Worm (Caenorhabditis elegans) whole organism, midembryonic: Measurements from ENCODE around the gene nlp-82.

Source experiments
- T22C8.4 ChIP-seq: fragments of 200-800 bp; sonication (Bioruptor generic); IDR thresholded peaks from 2 replicates; pipeline ENCODE4 v1.3.6; 2022; ENCODE audit warnings: missing genetic modification characterization, missing compliant biosample characterization
- cog-1 ChIP-seq: sonication (generic microtip); optimal IDR thresholded peaks from 2 replicates; lab custom pipeline; 2016; ENCODE audit warnings: missing genetic modification characterization, missing compliant biosample characterization
- flt-1 ChIP-seq: fragments of 200-800 bp; sonication (Bioruptor generic); IDR thresholded peaks from 2 replicates; pipeline ENCODE4 v1.3.6; 2022; ENCODE audit warnings: missing genetic modification characterization, missing compliant biosample characterization
- klf-2 ChIP-seq: fragments of 200-800 bp; sonication (Bioruptor generic); conservative IDR thresholded peaks from 2 replicates; pipeline ENCODE4 v1.3.6; 2022; ENCODE audit warnings: missing genetic modification reagents, missing genetic modification characterization, missing compliant biosample characterization
- med-1 ChIP-seq: sonication (generic microtip); optimal IDR thresholded peaks from 2 replicates; lab custom pipeline; 2017; ENCODE audit warnings: missing genetic modification characterization, mild to moderate bottlenecking, missing compliant biosample characterization, antibody characterized with exemption, missing genetic modification reagents; ENCODE audit not compliant: insufficient read depth
- ref-1 ChIP-seq: fragments of 200-800 bp; sonication (Bioruptor generic); conservative IDR thresholded peaks from 2 replicates; pipeline ENCODE4 v1.3.6; 2022; ENCODE audit warnings: missing genetic modification reagents, missing genetic modification characterization, missing compliant biosample characterization
- tab-1 ChIP-seq: fragments of 200-800 bp; sonication (Bioruptor generic); IDR thresholded peaks from 2 replicates; pipeline ENCODE4 v1.3.6; 2022; ENCODE audit warnings: missing genetic modification characterization, missing compliant biosample characterization
- ztf-23 ChIP-seq: fragments of 200-800 bp; sonication (Bioruptor generic); IDR thresholded peaks from 2 replicates; pipeline ENCODE4 v1.3.6; 2022; ENCODE audit warnings: missing genetic modification reagents, missing genetic modification characterization, missing compliant biosample characterization
- ztf-29 ChIP-seq: fragments of 200-800 bp; sonication (Bioruptor generic); IDR thresholded peaks from 2 replicates; pipeline ENCODE4 v1.3.6; 2022; ENCODE audit warnings: missing genetic modification reagents, missing genetic modification characterization, missing compliant biosample characterization

The nlp-82 gene

DNA sequence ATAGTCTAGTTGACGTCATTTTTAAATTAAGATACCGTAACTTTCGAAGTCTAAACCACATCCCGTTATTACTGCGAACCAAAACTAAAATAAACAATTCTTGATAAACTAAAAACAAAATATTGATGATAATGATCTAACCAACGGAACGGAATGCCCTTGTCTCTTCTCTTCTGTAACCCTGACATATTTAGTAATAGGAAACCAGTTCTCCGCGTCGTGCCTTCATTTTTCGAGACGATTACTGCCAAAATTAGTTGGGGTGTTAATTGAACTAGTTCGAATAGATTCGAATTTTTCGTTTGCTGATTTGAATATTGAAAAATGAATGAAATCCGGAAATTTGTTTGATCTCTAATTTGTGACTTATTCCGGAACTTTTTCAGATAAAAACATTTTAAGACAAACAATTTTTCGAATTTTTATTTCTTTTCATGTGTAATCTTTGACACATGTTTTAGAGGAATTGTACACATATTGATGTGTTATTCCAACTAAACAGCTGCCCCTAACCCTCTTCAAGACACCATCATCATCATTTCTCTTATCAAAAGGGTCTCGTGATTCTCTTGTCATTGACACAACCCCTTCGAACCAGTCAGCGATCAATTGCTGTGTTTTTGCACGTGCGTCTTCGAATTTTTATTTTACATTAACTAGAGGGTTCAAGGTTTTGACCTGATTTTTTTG lies 29.7 kb upstream of the nlp-82 start:
- no peak for TF ChIP-seq ztf-29 (GFP tag; lab: Robert Waterston, UW)
- TF ChIP-seq flt-1 = no peak
- no peak for TF ChIP-seq ztf-23 (GFP tag; lab: Robert Waterston, UW)
- TF ChIP-seq ref-1 (GFP tag; lab: Robert Waterston, UW) = no peak
- TF ChIP-seq T22C8.4 = no peak
- TF ChIP-seq cog-1 (tag; lab: Kevin White, UChicago) = no peak
- no peak for TF ChIP-seq tab-1

DNA sequence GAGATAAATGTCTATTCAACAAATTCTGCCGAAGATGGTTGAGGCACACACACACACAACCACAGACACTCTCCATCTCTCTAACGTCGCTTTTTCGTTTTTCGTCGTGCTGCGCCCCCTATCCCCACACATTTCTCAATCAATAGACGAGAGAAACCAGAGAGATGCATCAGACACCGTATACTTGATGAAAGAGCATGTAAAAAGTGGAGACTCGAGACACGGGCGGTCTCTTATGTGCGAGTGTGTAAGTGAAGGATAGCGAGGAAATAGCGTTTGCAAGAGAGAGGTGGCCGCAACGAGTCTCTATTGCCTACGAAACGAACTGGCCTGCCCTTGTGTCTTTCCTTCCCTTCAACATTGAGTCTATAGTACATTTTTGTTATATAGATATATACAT lies 28.7 kb upstream of the nlp-82 start:
- TF ChIP-seq ztf-29 (GFP tag; lab: Robert Waterston, UW) (no peak), tab-1 (no peak), med-1 (GFP tag; lab: Kevin White, UChicago) (no peak), cog-1 (tag; lab: Kevin White, UChicago) (peak; percentile 79), flt-1 (peak; percentile 66; the same call in 1 of the 2 replicates), ztf-23 (GFP tag; lab: Robert Waterston, UW) (peak; percentile 58; the same call in 1 of the 2 replicates), ref-1 (GFP tag; lab: Robert Waterston, UW) (no peak), T22C8.4 (peak; percentile 90), klf-2 (GFP tag; lab: Robert Waterston, UW) (no peak)

DNA sequence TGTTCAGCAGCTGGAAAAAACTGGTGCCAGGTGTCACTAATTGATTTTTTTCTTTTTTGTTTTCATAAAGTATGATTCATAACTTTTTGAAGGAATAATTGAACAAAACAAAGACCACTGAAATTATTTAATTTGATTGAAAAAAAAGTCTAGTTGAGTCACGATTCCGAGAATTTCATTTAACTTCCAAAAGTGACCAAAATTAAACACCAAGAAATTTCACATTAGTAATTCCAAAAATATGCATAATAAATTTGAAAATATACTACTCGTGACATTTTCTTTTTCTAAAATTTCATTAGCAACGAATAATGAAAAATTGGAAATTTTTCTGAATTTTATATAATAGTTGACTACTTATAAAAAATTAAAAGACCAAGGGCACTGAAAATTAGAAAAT lies 28.0 kb upstream of the nlp-82 start:
- TF ChIP-seq ztf-23 (GFP tag; lab: Robert Waterston, UW) = no peak
- no peak for TF ChIP-seq klf-2 (GFP tag; lab: Robert Waterston, UW)
- no peak for TF ChIP-seq tab-1

DNA sequence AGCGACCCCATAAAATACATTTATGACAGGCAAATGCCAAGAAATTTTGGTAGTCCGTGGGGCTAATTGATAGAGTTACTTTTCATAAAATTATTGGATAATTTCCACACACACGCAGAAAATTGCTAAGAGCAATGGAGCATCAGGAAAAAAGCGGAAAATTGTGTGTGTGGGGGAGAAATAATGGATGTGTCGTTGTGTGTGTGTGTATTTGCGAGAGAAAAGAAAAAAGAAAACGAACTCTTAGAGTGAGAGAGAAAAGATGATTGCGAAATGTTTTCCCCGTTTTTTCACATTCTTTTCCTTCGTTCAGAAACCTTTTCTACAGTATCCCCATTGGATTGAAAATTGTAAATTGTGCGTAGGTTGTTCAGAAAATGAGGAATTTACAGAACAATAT lies 27.5 kb upstream of the nlp-82 start:
- TF ChIP-seq klf-2 (GFP tag; lab: Robert Waterston, UW) (no peak), ztf-29 (GFP tag; lab: Robert Waterston, UW) (no peak), tab-1 (no peak), med-1 (GFP tag; lab: Kevin White, UChicago) (no peak), cog-1 (tag; lab: Kevin White, UChicago) (no peak), ref-1 (GFP tag; lab: Robert Waterston, UW) (no peak), T22C8.4 (no peak), flt-1 (no peak), ztf-23 (GFP tag; lab: Robert Waterston, UW) (no peak)

DNA sequence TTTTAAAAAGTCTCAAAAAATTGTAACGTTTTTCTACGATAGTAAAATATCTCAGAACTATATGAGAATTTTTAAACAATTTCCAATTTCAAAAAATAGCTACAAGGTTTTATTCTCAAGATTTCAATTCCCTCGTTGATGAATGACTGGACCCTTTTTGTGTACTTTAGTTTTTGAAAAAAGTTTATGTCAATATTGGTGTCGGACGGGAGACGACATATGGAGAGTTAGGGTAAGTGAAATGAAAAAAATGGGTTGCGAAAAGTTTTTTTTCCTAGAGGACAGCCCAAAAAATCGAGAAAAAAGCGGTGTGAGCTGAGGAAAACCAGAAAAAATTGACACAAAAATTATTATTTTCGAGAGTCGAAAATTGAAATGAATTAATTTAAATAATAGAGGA lies 26.8 kb upstream of the nlp-82 start:
- TF ChIP-seq tab-1 (no peak), cog-1 (tag; lab: Kevin White, UChicago) (no peak), flt-1 (no peak), ztf-29 (GFP tag; lab: Robert Waterston, UW) (no peak), klf-2 (GFP tag; lab: Robert Waterston, UW) (no peak), T22C8.4 (no peak), ztf-23 (GFP tag; lab: Robert Waterston, UW) (no peak), ref-1 (GFP tag; lab: Robert Waterston, UW) (no peak), med-1 (GFP tag; lab: Kevin White, UChicago) (no peak)

DNA sequence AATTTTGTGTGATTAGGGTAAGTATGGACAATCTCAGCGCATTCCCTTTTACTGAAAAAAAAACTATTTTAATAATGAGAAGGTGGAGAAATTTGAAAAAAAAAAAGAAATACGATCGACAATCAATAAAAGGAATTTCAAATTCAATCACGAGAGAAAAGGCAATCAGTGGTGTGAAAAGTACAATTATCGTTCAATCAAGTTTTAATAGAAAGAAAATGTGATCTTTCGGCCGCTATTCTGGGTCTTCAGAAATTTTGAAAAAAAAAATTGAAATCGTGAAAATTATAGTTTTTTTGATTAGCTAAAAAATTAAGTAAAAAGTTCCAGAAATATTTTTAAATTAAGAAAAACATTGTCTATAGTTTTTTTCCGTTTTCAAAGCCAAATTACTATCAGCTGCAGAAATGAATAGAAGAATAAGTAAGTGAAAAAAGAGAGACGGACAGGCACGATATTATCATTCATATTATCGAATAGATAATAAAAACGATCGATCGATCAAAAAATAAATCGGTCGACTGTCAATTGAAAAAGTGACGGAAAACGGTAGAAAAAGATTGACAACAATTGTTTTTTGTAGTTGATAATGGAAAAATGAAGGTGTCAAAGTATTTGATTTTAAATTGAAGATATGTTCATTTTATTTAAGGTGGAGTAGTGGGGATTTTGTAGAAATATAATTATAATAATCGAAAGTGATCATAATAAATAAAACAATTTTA lies 26.1 kb upstream of the nlp-82 start, which contains the start of gene gldi-3:
Gene gldi-3, minus strand, starts transcription at position 51 of the 725 bp plus-strand sequence.
- TF ChIP-seq cog-1 (tag; lab: Kevin White, UChicago) (no peak), klf-2 (GFP tag; lab: Robert Waterston, UW) (no peak), ztf-23 (GFP tag; lab: Robert Waterston, UW) (no peak), tab-1 (no peak), flt-1 (no peak), ztf-29 (GFP tag; lab: Robert Waterston, UW) (no peak), T22C8.4 (no peak), med-1 (GFP tag; lab: Kevin White, UChicago) (no peak), ref-1 (GFP tag; lab: Robert Waterston, UW) (no peak)

DNA sequence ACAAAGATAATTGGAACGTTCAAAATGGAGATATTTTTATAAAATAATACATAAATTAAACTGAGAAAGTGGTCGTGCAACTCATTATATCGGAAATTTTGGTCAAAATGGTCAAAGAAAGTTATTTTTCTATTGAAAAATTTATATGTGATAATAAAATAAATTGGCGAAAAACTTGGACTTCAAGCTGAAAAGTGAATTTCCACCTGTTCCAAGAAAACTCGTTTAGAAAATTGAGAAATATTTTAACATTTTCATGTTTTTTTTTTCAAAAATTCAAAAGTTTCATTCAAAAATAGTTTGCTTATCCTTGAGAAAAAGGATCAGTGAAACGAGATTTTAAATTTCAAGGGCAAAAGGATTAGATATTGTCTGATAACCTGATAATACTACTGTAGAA lies 24.9 kb upstream of the nlp-82 start:
- TF ChIP-seq ztf-29 (GFP tag; lab: Robert Waterston, UW) (no peak), ztf-23 (GFP tag; lab: Robert Waterston, UW) (no peak), T22C8.4 (no peak), flt-1 (no peak), ref-1 (GFP tag; lab: Robert Waterston, UW) (no peak), klf-2 (GFP tag; lab: Robert Waterston, UW) (no peak), tab-1 (no peak), med-1 (GFP tag; lab: Kevin White, UChicago) (no peak), cog-1 (tag; lab: Kevin White, UChicago) (no peak)

DNA sequence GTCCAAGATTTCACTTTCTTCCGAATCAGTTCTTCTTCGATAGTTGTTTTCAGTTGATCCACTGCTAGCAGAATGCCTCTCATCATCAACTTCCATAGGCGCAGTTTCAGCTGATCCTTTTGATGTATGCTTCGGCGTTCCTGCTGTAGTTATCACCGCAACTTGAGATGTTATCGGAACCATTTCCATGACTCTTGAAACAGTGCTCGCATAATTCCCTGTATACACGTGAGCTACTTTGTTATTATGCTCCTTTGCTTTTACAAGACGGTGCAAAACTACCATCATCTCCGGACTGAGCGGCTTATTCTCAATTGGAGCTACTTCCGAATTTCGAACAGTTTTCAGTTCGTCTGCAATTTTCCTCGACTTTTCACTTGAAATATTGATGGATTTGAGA lies 23.1 kb upstream of the nlp-82 start:
- no peak for TF ChIP-seq med-1 (GFP tag; lab: Kevin White, UChicago)
- TF ChIP-seq klf-2 (GFP tag; lab: Robert Waterston, UW) = no peak
- TF ChIP-seq tab-1 = no peak
- no peak for TF ChIP-seq flt-1
- no peak for TF ChIP-seq T22C8.4
- TF ChIP-seq ztf-23 (GFP tag; lab: Robert Waterston, UW) = no peak
- no peak for TF ChIP-seq ref-1 (GFP tag; lab: Robert Waterston, UW)
- TF ChIP-seq cog-1 (tag; lab: Kevin White, UChicago) = no peak
- no peak for TF ChIP-seq ztf-29 (GFP tag; lab: Robert Waterston, UW)

DNA sequence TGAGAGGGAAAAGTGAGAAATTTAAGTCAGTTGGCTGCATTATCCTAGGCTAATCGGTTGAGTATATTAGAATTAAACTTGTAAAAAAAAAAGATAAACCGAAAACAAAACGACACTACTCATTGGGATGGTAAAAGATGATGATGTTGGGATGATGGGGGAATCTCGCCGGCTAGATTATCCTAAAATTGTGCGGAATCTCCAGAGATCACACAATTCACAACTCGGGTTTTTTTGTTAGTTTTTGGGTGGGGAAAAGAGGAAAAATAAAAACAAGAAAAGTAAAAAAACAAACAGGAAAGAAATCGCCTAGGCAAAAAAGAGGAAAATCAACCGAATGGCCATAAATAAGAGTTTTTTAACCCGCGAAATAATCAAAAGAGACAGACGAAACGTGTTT lies 21.1 kb upstream of the nlp-82 start:
- TF ChIP-seq ztf-29 (GFP tag; lab: Robert Waterston, UW) (no peak), med-1 (GFP tag; lab: Kevin White, UChicago) (no peak), cog-1 (tag; lab: Kevin White, UChicago) (no peak), flt-1 (no peak), tab-1 (no peak), ref-1 (GFP tag; lab: Robert Waterston, UW) (no peak), ztf-23 (GFP tag; lab: Robert Waterston, UW) (no peak), klf-2 (GFP tag; lab: Robert Waterston, UW) (no peak), T22C8.4 (no peak)
